Worm (Caenorhabditis elegans): ENCODE results near the gene ram-5.

ram-5 gene

ce11 chrX:14525325-14526305 lies 24.3 kb upstream of the ram-5 start (continued):
- TF ChIP-seq K02D7.2 (tag; optimal IDR thresholded peaks at IDR 0.05) (no peak), pat-9 (tag; optimal IDR thresholded peaks at IDR 0.05) (peak; percentile 27), fkh-10 (GFP tag; optimal IDR thresholded peaks at IDR 0.05) (peak; percentile 73), odd-2 (tag; optimal IDR thresholded peaks at IDR 0.05) (peak; percentile 55), lin-11 (tag; optimal IDR thresholded peaks at IDR 0.05) (peak; percentile 25), ceh-48 (tag; optimal IDR thresholded peaks at IDR 0.05) (peak; percentile 99), pha-2 (tag; optimal IDR thresholded peaks at IDR 0.05) (peak; percentile 68), ceh-14 (tag; optimal IDR thresholded peaks at IDR 0.05) (peak; percentile 87), unc-55 (GFP tag; optimal IDR thresholded peaks at IDR 0.05) (peak; percentile 94), sdc-2 (tag; optimal IDR thresholded peaks at IDR 0.05) (peak; percentile 100), sox-4 (tag; optimal IDR thresholded peaks at IDR 0.05) (peak; percentile 47), pqm-1 (tag; optimal IDR thresholded peaks at IDR 0.05) (peak; percentile 84), fkh-6 (tag; optimal IDR thresholded peaks at IDR 0.05) (peak; percentile 39), ceh-30 (tag; optimal IDR thresholded peaks at IDR 0.05) (peak; percentile 92), dve-1 (tag; optimal IDR thresholded peaks at IDR 0.05) (peak; percentile 96), Y22D7AL.16 (tag; optimal IDR thresholded peaks at IDR 0.05) (no peak), ceh-45 (GFP tag; IDR thresholded peaks at IDR 0.05) (no peak), syd-9 (tag; optimal IDR thresholded peaks at IDR 0.05) (peak; percentile 79), madf-2 (tag; optimal IDR thresholded peaks at IDR 0.05) (peak; percentile 67), ceh-34 (tag; optimal IDR thresholded peaks at IDR 0.05) (peak; percentile 92), ceh-9 (tag; optimal IDR thresholded peaks at IDR 0.05) (no peak), ceh-19 (GFP tag; optimal IDR thresholded peaks at IDR 0.05) (peak; percentile 40), pag-3 (tag; optimal IDR thresholded peaks at IDR 0.05; ENCODE audit: borderline replicate concordance) (no peak), unc-3 (GFP tag; conservative IDR thresholded peaks at IDR 0.05) (0 out of 2 replicates have a peak, but pooled peaks have one; percentile 53), unc-3 (tag; optimal IDR thresholded peaks at IDR 0.05) (peak; percentile 64), hlh-8 (tag; optimal IDR thresholded peaks at IDR 0.05) (peak; percentile 45), nhr-11 (tag; optimal IDR thresholded peaks at IDR 0.05) (peak; percentile 98), hlh-6 (tag; optimal IDR thresholded peaks at IDR 0.05) (no peak), T23F11.4 (GFP tag; optimal IDR thresholded peaks at IDR 0.05) (peak; percentile 42), unc-86 (tag; optimal IDR thresholded peaks at IDR 0.05) (peak; percentile 96), tbx-7 (tag; optimal IDR thresholded peaks at IDR 0.05) (peak; percentile 56), nfya-1 (tag; optimal IDR thresholded peaks at IDR 0.05) (peak; percentile 98), C08G9.2 (tag; optimal IDR thresholded peaks at IDR 0.05) (peak; percentile 68), hlh-30 (tag; optimal IDR thresholded peaks at IDR 0.05; ENCODE audit: insufficient read depth) (peak; percentile 87), pha-4 (tag; optimal IDR thresholded peaks at IDR 0.05) (no peak), lim-6 (tag; optimal IDR thresholded peaks at IDR 0.05) (peak; percentile 4), nhr-232 (tag; optimal IDR thresholded peaks at IDR 0.05) (no peak), tbx-2 (tag; optimal IDR thresholded peaks at IDR 0.05) (peak; percentile 96), ttx-3 (tag; optimal IDR thresholded peaks at IDR 0.05) (peak; percentile 75), ceh-18 (tag; optimal IDR thresholded peaks at IDR 0.05) (peak; percentile 98), ceh-2 (tag; optimal IDR thresholded peaks at IDR 0.05) (peak; percentile 72), ets-4 (tag; optimal IDR thresholded peaks at IDR 0.05) (peak; percentile 75), eyg-1 (tag; optimal IDR thresholded peaks at IDR 0.05) (peak; percentile 62), ceh-24 (tag; optimal IDR thresholded peaks at IDR 0.05) (no peak)
